Fruit fly (Drosophila melanogaster) whole organism, embryonic: ENCODE results near the gene Inx7.

Experiments used
- Adf1 ChIP-seq: fragments of 200-800 bp; sonication (Bioruptor generic); IDR thresholded peaks from 2 replicates; pipeline ENCODE4 v1.3.6; 2022; ENCODE audit warnings: missing biosample characterization, missing genetic modification characterization
- B-H2 ChIP-seq: fragments of 200-800 bp; sonication (Bioruptor generic); optimal IDR thresholded peaks from 2 replicates; lab custom pipeline; 2018; ENCODE audit warnings: missing biosample characterization, mild to moderate bottlenecking, missing genetic modification characterization
- CG10431 ChIP-seq: fragments of 200-800 bp; sonication (Bioruptor generic); optimal IDR thresholded peaks from 3 replicates; lab custom pipeline; 2018; ENCODE audit warnings: missing biosample characterization, mild to moderate bottlenecking, missing genetic modification characterization
- CG11695 ChIP-seq: fragments of 200-800 bp; sonication (Bioruptor generic); IDR thresholded peaks from 3 replicates; pipeline ENCODE4 v1.3.6; 2022; ENCODE audit warnings: missing biosample characterization, missing genetic modification characterization
- CG12391 ChIP-seq: fragments of 200-800 bp; sonication (Bioruptor generic); optimal IDR thresholded peaks from 3 replicates; lab custom pipeline; 2018; ENCODE audit warnings: missing biosample characterization, mild to moderate bottlenecking, missing genetic modification characterization, moderate library complexity
- CG15269 ChIP-seq: fragments of 200-800 bp; sonication (Bioruptor generic); optimal IDR thresholded peaks from 2 replicates; lab custom pipeline; 2018; ENCODE audit warnings: missing biosample characterization, mild to moderate bottlenecking, missing genetic modification characterization, moderate library complexity
- CG1832 ChIP-seq: fragments of 200-800 bp; sonication (Bioruptor generic); optimal IDR thresholded peaks from 2 replicates; lab custom pipeline; 2017; ENCODE audit warnings: missing biosample characterization, mild to moderate bottlenecking, missing genetic modification characterization, inconsistent platforms
- CG2120 ChIP-seq: fragments of 200-800 bp; sonication (Bioruptor generic); optimal IDR thresholded peaks from 3 replicates; lab custom pipeline; 2016; ENCODE audit warnings: missing biosample characterization, missing genetic modification characterization
- CG34376 ChIP-seq: fragments of 200-800 bp; sonication (Bioruptor generic); optimal IDR thresholded peaks from 2 replicates; lab custom pipeline; 2018; ENCODE audit warnings: missing biosample characterization, mild to moderate bottlenecking, missing genetic modification characterization
- CG5245 ChIP-seq: fragments of 200-800 bp; sonication (Bioruptor generic); optimal IDR thresholded peaks from 3 replicates; lab custom pipeline; 2016; ENCODE audit warnings: missing biosample characterization, missing genetic modification characterization
- CG6791 ChIP-seq: fragments of 200-800 bp; sonication (Bioruptor generic); IDR thresholded peaks from 3 replicates; pipeline ENCODE4 v1.3.6; 2022; ENCODE audit warnings: missing biosample characterization, missing genetic modification characterization; ENCODE audit not compliant: partially characterized antibody
- CG7786 ChIP-seq: fragments of 200-800 bp; sonication (Bioruptor generic); optimal IDR thresholded peaks from 2 replicates; lab custom pipeline; 2016; ENCODE audit warnings: missing biosample characterization, missing genetic modification characterization
- CkIIα-i1 ChIP-seq: fragments of 200-800 bp; sonication (Bioruptor generic); IDR thresholded peaks from 2 replicates; pipeline ENCODE4 v1.3.6; 2022; ENCODE audit warnings: missing biosample characterization, missing genetic modification characterization
- D19A ChIP-seq: fragments of 200-800 bp; optimal IDR thresholded peaks from 3 replicates; lab custom pipeline; 2019; ENCODE audit warnings: missing biosample characterization, mild to moderate bottlenecking, missing genetic modification characterization, moderate library complexity
- Doc3 ChIP-seq: fragments of 200-800 bp; sonication (Bioruptor generic); IDR thresholded peaks from 3 replicates; pipeline ENCODE4 v1.3.6; 2022; ENCODE audit warnings: missing biosample characterization, missing genetic modification characterization; ENCODE audit not compliant: partially characterized antibody
- Dref ChIP-seq: fragments of 200-800 bp; sonication (Bioruptor generic); IDR thresholded peaks from 2 replicates; pipeline ENCODE4 v1.3.6; 2022; ENCODE audit warnings: missing biosample characterization, missing genetic modification characterization
- Elba2 ChIP-seq: fragments of 200-800 bp; sonication (Bioruptor generic); optimal IDR thresholded peaks from 3 replicates; lab custom pipeline; 2016; ENCODE audit warnings: missing biosample characterization, missing genetic modification characterization
- H15 ChIP-seq: fragments of 200-800 bp; sonication (Bioruptor generic); IDR thresholded peaks from 3 replicates; pipeline ENCODE4 v1.3.6; 2022; ENCODE audit warnings: missing biosample characterization, missing genetic modification characterization
- HmgD ChIP-seq: fragments of 200-800 bp; sonication (Bioruptor generic); optimal IDR thresholded peaks from 3 replicates; lab custom pipeline; 2016; ENCODE audit warnings: missing biosample characterization, missing genetic modification characterization
- Jarid2 ChIP-seq: fragments of 200-800 bp; sonication (Bioruptor generic); optimal IDR thresholded peaks from 3 replicates; lab custom pipeline; 2017; ENCODE audit warnings: mild to moderate bottlenecking, missing biosample characterization, missing genetic modification reagents, missing genetic modification characterization
- Med ChIP-seq: fragments of 200-800 bp; sonication (Bioruptor generic); peaks from one replicate; lab custom pipeline; 2016; ENCODE audit warnings: missing biosample characterization, missing genetic modification characterization, mild to moderate bottlenecking, inconsistent platforms, moderate library complexity
- NFAT ChIP-seq: fragments of 200-800 bp; sonication (Bioruptor generic); IDR thresholded peaks from 2 replicates; pipeline ENCODE4 v1.3.6; 2022; ENCODE audit warnings: missing biosample characterization, missing genetic modification characterization
- Oli ChIP-seq: fragments of 200-800 bp; sonication (Bioruptor generic); optimal IDR thresholded peaks from 2 replicates; lab custom pipeline; 2018; ENCODE audit warnings: missing biosample characterization, mild to moderate bottlenecking, missing genetic modification characterization, moderate library complexity
- Optix ChIP-seq: fragments of 200-800 bp; sonication (Bioruptor generic); IDR thresholded peaks from 3 replicates; pipeline ENCODE4 v1.3.6; 2022; ENCODE audit warnings: missing biosample characterization, missing genetic modification characterization
- PHDP ChIP-seq: fragments of 200-800 bp; sonication (Bioruptor generic); optimal IDR thresholded peaks from 3 replicates; lab custom pipeline; 2018; ENCODE audit warnings: missing biosample characterization, mild to moderate bottlenecking, missing genetic modification characterization, moderate library complexity
- Stat92E ChIP-seq, 3 experiments: fragments of >200 bp in 2 of 3; fragments of 200-800 bp in 1 of 3; sonication (Bioruptor generic) in 1 of 3; optimal IDR thresholded peaks; 2 replicates each; lab custom pipeline; 2017 to 2019; ENCODE audit warnings: missing biosample characterization in 3 of 3, missing genetic modification characterization in 3 of 3, mild to moderate bottlenecking in 1 of 3, moderate library complexity in 1 of 3
- Trl ChIP-seq, 3 experiments: fragments of >200 bp in 2 of 3; fragments of 200-800 bp in 1 of 3; sonication (Bioruptor generic) in 1 of 3; optimal IDR thresholded peaks; 2 replicates in 1 of 3; 3 replicates in 2 of 3; lab custom pipeline; 2016 to 2017; ENCODE audit warnings: missing biosample characterization in 1 of 3, missing genetic modification characterization in 1 of 3
- Vsx1 ChIP-seq: fragments of 200-800 bp; sonication (Bioruptor generic); optimal IDR thresholded peaks from 2 replicates; lab custom pipeline; 2017; ENCODE audit warnings: missing biosample characterization, mild to moderate bottlenecking, missing genetic modification characterization, missing genetic modification reagents
- ac ChIP-seq: fragments of 200-800 bp; sonication (Bioruptor generic); optimal IDR thresholded peaks from 3 replicates; lab custom pipeline; 2017; ENCODE audit warnings: missing biosample characterization, mild to moderate bottlenecking, missing genetic modification characterization
- aop ChIP-seq: fragments of 200-800 bp; sonication (Bioruptor generic); IDR thresholded peaks from 2 replicates; pipeline ENCODE4 v1.3.6; 2022; ENCODE audit warnings: missing biosample characterization, missing genetic modification characterization
- bbx ChIP-seq: fragments of 200-800 bp; sonication (Bioruptor generic); IDR thresholded peaks from 2 replicates; pipeline ENCODE4 v1.3.6; 2022; ENCODE audit warnings: missing biosample characterization, missing genetic modification characterization; ENCODE audit not compliant: partially characterized antibody
- chinmo ChIP-seq: fragments of 200-800 bp; sonication (Bioruptor generic); IDR thresholded peaks from 4 replicates; pipeline ENCODE4 v1.3.6; 2022; ENCODE audit warnings: missing biosample characterization, missing genetic modification characterization; ENCODE audit not compliant: partially characterized antibody
- chm ChIP-seq: fragments of 200-800 bp; sonication (Bioruptor generic); IDR thresholded peaks from 2 replicates; pipeline ENCODE4 v1.3.6; 2022; ENCODE audit warnings: missing biosample characterization, missing genetic modification characterization
- ci ChIP-seq: fragments of 200-800 bp; sonication (Bioruptor generic); IDR thresholded peaks from 3 replicates; pipeline ENCODE4 v1.3.6; 2022; ENCODE audit warnings: missing biosample characterization, missing genetic modification characterization
- croc ChIP-seq: fragments of 200-800 bp; sonication (Bioruptor generic); conservative IDR thresholded peaks from 3 replicates; pipeline ENCODE4 v1.3.6; 2022; ENCODE audit warnings: missing biosample characterization, missing genetic modification characterization
- crol ChIP-seq: fragments of 200-800 bp; sonication (Bioruptor generic); IDR thresholded peaks from 2 replicates; pipeline ENCODE4 v1.3.6; 2022; ENCODE audit warnings: missing biosample characterization, missing genetic modification characterization
- dysf ChIP-seq: fragments of 200-800 bp; sonication (Bioruptor generic); IDR thresholded peaks from 3 replicates; pipeline ENCODE4 v1.3.6; 2022; ENCODE audit warnings: missing biosample characterization, missing genetic modification characterization
- nerfin-1 ChIP-seq: fragments of 200-800 bp; sonication (Bioruptor generic); optimal IDR thresholded peaks from 3 replicates; lab custom pipeline; 2019; ENCODE audit warnings: missing biosample characterization, mild to moderate bottlenecking, missing genetic modification characterization, moderate library complexity
- nom ChIP-seq: fragments of 200-800 bp; sonication (Bioruptor generic); optimal IDR thresholded peaks from 2 replicates; lab custom pipeline; 2017; ENCODE audit warnings: missing biosample characterization, missing genetic modification characterization, mild to moderate bottlenecking, moderate library complexity, missing genetic modification reagents
- otp ChIP-seq: fragments of 200-800 bp; sonication (Bioruptor generic); IDR thresholded peaks from 3 replicates; pipeline ENCODE4, ENCODE4 v1.3.6; 2022; ENCODE audit warnings: missing biosample characterization, missing genetic modification characterization
- prd ChIP-seq, 3 experiments: fragments of >200 bp in 2 of 3; fragments of 200-800 bp in 1 of 3; sonication (Bioruptor generic) in 1 of 3; optimal IDR thresholded peaks in 2 of 3; IDR thresholded peaks in 1 of 3; 2 replicates in 2 of 3; 3 replicates in 1 of 3; pipeline versions ENCODE4 v1.3.6 to Lab custom; 2017 to 2022; ENCODE audit warnings: missing biosample characterization in 1 of 3, missing genetic modification characterization in 1 of 3
- pros ChIP-seq: fragments of 200-800 bp; sonication (Bioruptor generic); optimal IDR thresholded peaks from 3 replicates; lab custom pipeline; 2019; ENCODE audit warnings: missing biosample characterization, mild to moderate bottlenecking, missing genetic modification characterization, moderate library complexity
- sens ChIP-seq: fragments of 200-800 bp; sonication (Bioruptor generic); peaks from one replicate; lab custom pipeline; 2016; ENCODE audit warnings: missing biosample characterization, missing genetic modification characterization
- seq ChIP-seq: fragments of 200-800 bp; sonication (Bioruptor generic); IDR thresholded peaks from 2 replicates; pipeline ENCODE4 v1.3.6; 2022; ENCODE audit warnings: missing biosample characterization, missing genetic modification characterization
- slbo ChIP-seq: fragments of 200-800 bp; sonication (Bioruptor generic); IDR thresholded peaks from 2 replicates; pipeline ENCODE4 v1.3.6; 2022; ENCODE audit warnings: missing biosample characterization, missing genetic modification characterization
- so ChIP-seq: fragments of 200-800 bp; sonication (Bioruptor generic); IDR thresholded peaks from 3 replicates; pipeline ENCODE4 v1.3.6; 2022; ENCODE audit warnings: missing biosample characterization, missing genetic modification characterization
- tna ChIP-seq: fragments of 200-800 bp; sonication (Bioruptor generic); IDR thresholded peaks from 2 replicates; pipeline ENCODE4 v1.3.6; 2022; ENCODE audit warnings: missing biosample characterization, missing genetic modification characterization; ENCODE audit not compliant: partially characterized antibody
- wek ChIP-seq: fragments of 200-800 bp; sonication (Bioruptor generic); optimal IDR thresholded peaks from 3 replicates; lab custom pipeline; 2018; ENCODE audit warnings: missing biosample characterization, mild to moderate bottlenecking, missing genetic modification characterization, moderate library complexity
- yki ChIP-seq: fragments of >200 bp; optimal IDR thresholded peaks from 3 replicates; lab custom pipeline; 2018

The Inx7 gene

DNA sequence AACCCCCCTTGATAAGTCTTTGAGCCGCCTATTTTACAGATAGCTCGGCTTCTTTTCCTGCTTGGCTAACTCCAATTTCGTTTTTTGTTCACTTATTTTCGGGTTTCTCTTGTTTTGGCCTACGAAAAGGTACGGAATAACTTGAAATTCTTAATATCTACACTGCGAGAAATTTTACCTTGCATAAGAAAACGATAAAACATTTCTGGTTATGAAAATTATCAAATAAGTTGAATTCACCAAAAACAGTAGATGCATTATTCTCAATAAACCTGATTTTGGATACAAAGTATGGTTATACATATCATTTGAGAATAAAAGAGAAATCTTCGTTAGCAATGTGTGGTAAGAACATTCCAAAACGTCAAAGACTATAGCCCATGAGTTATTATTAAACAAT, 11.4 kb downstream of the Inx7 start (continued):
- TF ChIP-seq NFAT (GFP tag; lab: Robert Waterston, UW) (no peak), Vsx1 (GFP tag; lab: Kevin White, UChicago) (no peak), CG10431 (GFP tag; lab: Kevin White, UChicago) (no peak), sens (peak; percentile 75), chm (no peak), D19A (peak; percentile 32), Oli (tag; lab: Kevin White, UChicago) (peak; percentile 38), tna (GFP tag; lab: Robert Waterston, UW) (no peak), Stat92E (GFP tag; optimal IDR thresholded peaks at IDR 0.05; lab: Kevin White, UChicago) (no peak), wek (GFP tag; lab: Kevin White, UChicago) (no peak), B-H2 (GFP tag; lab: Kevin White, UChicago) (no peak), Dref (GFP tag; lab: Robert Waterston, UW) (no peak), aop (GFP tag; lab: Robert Waterston, UW) (no peak), Doc3 (GFP tag; lab: Robert Waterston, UW) (no peak), CG12391 (peak; percentile 51), CG6791 (GFP tag; lab: Robert Waterston, UW) (no peak), Elba2 (GFP tag; lab: Kevin White, UChicago) (no peak), otp (no peak), ac (GFP tag; lab: Kevin White, UChicago) (no peak), PHDP (tag; lab: Kevin White, UChicago) (peak; percentile 50), CkIIα-i1 (GFP tag; lab: Robert Waterston, UW) (no peak), crol (GFP tag; lab: Robert Waterston, UW) (no peak), dysf (no peak), CG1832 (no peak), Optix (GFP tag; lab: Robert Waterston, UW) (no peak)

DNA sequence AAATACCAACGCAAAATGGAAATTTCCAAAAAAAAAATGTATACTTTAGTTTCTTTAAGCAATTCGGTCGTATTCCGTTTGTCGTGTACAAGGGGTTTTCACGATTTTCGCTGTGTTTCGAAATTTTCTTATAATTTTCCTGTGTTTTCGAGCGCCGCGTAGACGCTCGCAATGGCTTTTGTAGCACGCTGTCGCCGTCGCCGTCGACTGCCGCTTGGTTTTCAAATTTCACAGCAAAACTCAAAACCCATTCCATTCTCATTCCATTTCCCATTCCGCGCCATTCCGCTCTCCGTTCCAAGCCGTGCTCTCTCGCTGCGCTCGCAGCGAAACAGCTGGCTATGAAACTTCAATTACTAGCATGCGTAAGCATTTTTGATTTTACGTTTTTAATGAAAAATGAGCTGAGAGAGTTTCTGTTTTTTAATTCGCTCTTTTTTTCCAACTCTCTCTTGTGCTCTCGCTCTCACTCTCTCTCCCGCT, 11.9 kb downstream of the Inx7 start:
- TF ChIP-seq so (GFP tag; lab: Robert Waterston, UW) = peak; percentile 22; the same call in 1 of the 3 replicates
- peak; percentile 88 to 95 for TF ChIP-seq Trl (optimal IDR thresholded peaks at IDR 0.05; lab: Kevin White, UChicago)
- TF ChIP-seq Trl (GFP tag; optimal IDR thresholded peaks at IDR 0.05; lab: Kevin White, UChicago) = peak; percentile 61
- peak; percentile 3 for TF ChIP-seq CG7786 (GFP tag; lab: Kevin White, UChicago)
- TF ChIP-seq nom (GFP tag; lab: Kevin White, UChicago) = peak; percentile 54
- peak; percentile 2 for TF ChIP-seq CG34376 (GFP tag; lab: Kevin White, UChicago)
- no peak for TF ChIP-seq prd (optimal IDR thresholded peaks at IDR 0.05; lab: Kevin White, UChicago)
- TF ChIP-seq prd (GFP tag; IDR thresholded peaks at IDR 0.05; lab: Robert Waterston, UW) = peak; percentile 23; the same call in 1 of the 3 replicates
- TF ChIP-seq CG6791 (GFP tag; lab: Robert Waterston, UW) = 0 out of 3 replicates have a peak, but pooled peaks have one; percentile 33
- peak; percentile 41 for TF ChIP-seq nerfin-1 (tag; lab: Kevin White, UChicago)
- TF ChIP-seq croc (GFP tag; lab: Robert Waterston, UW) = no peak
- no peak for TF ChIP-seq HmgD (GFP tag; lab: Kevin White, UChicago)
- peak; percentile 76 for TF ChIP-seq Med (GFP tag; lab: Kevin White, UChicago)
- TF ChIP-seq Adf1 (GFP tag; lab: Robert Waterston, UW) = peak; percentile 67
- peak; percentile 48; the same call in 1 of the 3 replicates for TF ChIP-seq CG11695 (GFP tag; lab: Robert Waterston, UW)
- TF ChIP-seq ci = peak; percentile 63; the same call in 2 of the 3 replicates
- 0 out of 4 replicates have a peak, but pooled peaks have one; percentile 57 for TF ChIP-seq chinmo (GFP tag; lab: Robert Waterston, UW)
- TF ChIP-seq CG15269 (tag; lab: Kevin White, UChicago) = peak; percentile 18
- peak; percentile 15 for TF ChIP-seq CG2120 (GFP tag; lab: Kevin White, UChicago)
- peak; percentile 39; the same call in 1 of the 2 replicates for TF ChIP-seq bbx
- TF ChIP-seq CG5245 = peak; percentile 15
- TF ChIP-seq seq (GFP tag; lab: Robert Waterston, UW) = peak; percentile 26; the same call in 1 of the 2 replicates
- TF ChIP-seq H15 (GFP tag; lab: Robert Waterston, UW) = no peak
- peak; percentile 52; the same call in 1 of the 2 replicates for TF ChIP-seq slbo (GFP tag; lab: Robert Waterston, UW)
- TF ChIP-seq pros (GFP tag; lab: Kevin White, UChicago) = peak; percentile 9
- peak; percentile 94 for TF ChIP-seq yki (lab: Kevin White, UChicago)
- peak; percentile 71 for TF ChIP-seq Jarid2 (GFP tag; lab: Kevin White, UChicago)
